Worm (Caenorhabditis elegans): ENCODE data around the gene Y37D8A.29.

The Y37D8A.29 gene

DNA sequence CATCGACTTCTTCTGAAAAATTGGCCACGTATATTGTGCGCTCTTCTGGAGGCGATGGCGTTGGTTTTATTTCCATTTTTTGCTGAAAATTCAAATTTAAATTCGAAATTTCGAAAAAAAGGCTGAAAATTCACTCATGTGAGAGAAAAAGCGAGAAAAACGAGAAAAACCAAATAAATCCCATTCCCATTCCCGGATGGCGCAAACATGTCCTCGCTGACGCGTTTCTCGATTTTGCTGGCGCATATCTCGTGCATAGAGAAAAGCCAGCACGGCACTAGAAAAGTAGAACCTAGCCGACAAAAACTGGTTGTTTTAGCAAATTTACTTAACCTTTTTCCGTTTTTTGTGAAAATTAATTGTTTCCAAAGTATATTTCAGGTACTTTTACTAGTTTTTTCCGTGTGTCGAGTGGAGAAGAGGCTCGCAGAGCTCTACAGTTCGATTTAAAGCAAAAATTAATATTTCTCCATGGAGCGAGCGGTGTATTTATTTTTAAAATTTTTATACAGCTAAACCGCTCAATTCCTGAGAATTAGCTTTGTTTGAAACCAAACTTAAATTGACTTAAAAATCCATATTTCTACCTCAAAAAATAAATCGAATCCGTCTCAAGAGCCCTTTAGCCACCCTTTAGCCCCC is 40.4 kb upstream of the Y37D8A.29 start, which contains the start of gene rbm-7 (continued):
- TF ChIP-seq nhr-42 (GFP tag; IDR thresholded peaks at IDR 0.05) (no peak), ztf-11 (tag; optimal IDR thresholded peaks at IDR 0.05) (no peak), ztf-7 (tag; optimal IDR thresholded peaks at IDR 0.05) (no peak), attf-4 (tag; optimal IDR thresholded peaks at IDR 0.05) (no peak), pqm-1 (tag; optimal IDR thresholded peaks at IDR 0.05) (no peak), nhr-6 (tag; optimal IDR thresholded peaks at IDR 0.05) (peak; percentile 60), dmd-6 (GFP tag; IDR thresholded peaks at IDR 0.05) (peak; percentile 54), snpc-4 (tag; optimal IDR thresholded peaks at IDR 0.05) (no peak), mdl-1 (tag; optimal IDR thresholded peaks at IDR 0.05) (no peak), Y105C5A.15 (GFP tag; IDR thresholded peaks at IDR 0.05) (no peak), ctbp-1 (GFP tag; IDR thresholded peaks at IDR 0.05) (0 out of 2 replicates have a peak, but pooled peaks have one; percentile 47), mep-1 (tag; optimal IDR thresholded peaks at IDR 0.05) (peak; percentile 75), lim-7 (GFP tag; IDR thresholded peaks at IDR 0.05) (no peak), T26A8.4 (GFP tag; IDR thresholded peaks at IDR 0.05) (peak; percentile 79), egl-27 (tag; optimal IDR thresholded peaks at IDR 0.05) (no peak), zag-1 (tag; optimal IDR thresholded peaks at IDR 0.05) (no peak), fkh-10 (GFP tag; optimal IDR thresholded peaks at IDR 0.05) (no peak)

DNA sequence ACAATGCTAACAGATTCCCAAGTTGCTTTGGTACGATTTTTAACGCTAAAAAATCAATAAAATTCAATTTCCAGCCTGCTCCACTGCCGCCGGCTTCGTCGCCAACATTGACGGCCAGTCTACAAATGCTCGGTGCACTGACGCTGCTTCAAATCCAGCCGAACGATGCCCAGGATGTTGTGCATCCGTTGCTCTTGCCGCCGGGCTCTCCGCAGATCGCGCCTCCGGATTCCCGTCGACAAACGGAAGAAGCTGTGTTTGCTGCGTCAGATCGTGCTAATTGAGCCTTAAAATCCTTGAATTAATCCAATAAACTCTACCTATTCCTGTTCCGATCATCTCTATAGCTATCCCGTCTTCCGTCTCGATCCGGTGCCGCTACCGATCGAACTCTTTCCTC is 39.6 kb upstream of the Y37D8A.29 start:
- TF ChIP-seq tra-1 (GFP tag; IDR thresholded peaks at IDR 0.05) (no peak), set-16 (GFP tag; IDR thresholded peaks at IDR 0.05) (peak; percentile 77), php-3 (GFP tag; IDR thresholded peaks at IDR 0.05) (0 out of 2 replicates have a peak, but pooled peaks have one; percentile 14)

DNA sequence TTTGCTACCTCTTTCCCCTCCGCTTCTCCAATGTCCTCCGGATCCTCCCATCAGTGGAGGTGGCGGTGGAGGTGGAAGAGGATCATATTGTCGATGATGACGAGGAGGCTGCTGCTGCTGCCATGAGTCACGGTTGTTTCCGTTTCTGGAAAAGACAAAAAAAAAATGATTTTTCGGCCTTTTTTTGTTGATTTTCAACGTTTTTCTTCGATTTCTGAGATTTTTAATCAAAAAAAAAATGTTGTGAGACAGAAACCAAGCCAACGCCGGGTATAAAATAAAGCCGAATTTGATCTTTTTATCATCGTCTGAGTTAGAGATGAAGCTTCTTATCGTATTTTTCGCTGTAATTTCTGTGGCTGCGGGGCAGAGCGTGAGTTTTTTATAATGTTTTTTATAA is 38.1 kb upstream of the Y37D8A.29 start, which contains the start of gene Y37D8A.19:
Y37D8A.19 (plus strand) TSS at position 301 of the 400 bp plus-strand sequence.
- no peak for TF ChIP-seq lir-3 (tag; optimal IDR thresholded peaks at IDR 0.05)
- TF ChIP-seq snpc-1.2 (GFP tag; IDR thresholded peaks at IDR 0.05), result no peak
- no peak for TF ChIP-seq gei-8 (GFP tag; optimal IDR thresholded peaks at IDR 0.05)
- TF ChIP-seq pha-4 (GFP tag; IDR thresholded peaks at IDR 0.05), result no peak
- no peak for TF ChIP-seq pha-4 (tag; optimal IDR thresholded peaks at IDR 0.05)
- TF ChIP-seq aha-1 (tag), result no peak
- TF ChIP-seq vab-7 (GFP tag; IDR thresholded peaks at IDR 0.05), result no peak
- TF ChIP-seq nhr-11 (tag; optimal IDR thresholded peaks at IDR 0.05), result no peak
- no peak for TF ChIP-seq nhr-25 (tag; optimal IDR thresholded peaks at IDR 0.05; ENCODE audit: borderline replicate concordance, insufficient read depth)
- TF ChIP-seq egl-27 (tag; optimal IDR thresholded peaks at IDR 0.05), result no peak
- no peak for TF ChIP-seq daf-19 (GFP tag; conservative IDR thresholded peaks at IDR 0.05)
- no peak for TF ChIP-seq spr-3 (GFP tag; optimal IDR thresholded peaks at IDR 0.05)
- no peak for TF ChIP-seq hlh-30 (tag; optimal IDR thresholded peaks at IDR 0.05; ENCODE audit: insufficient read depth)
- TF ChIP-seq lin-13 (GFP tag; optimal IDR thresholded peaks at IDR 0.05), result no peak
- no peak for TF ChIP-seq mxl-3 (GFP tag; optimal IDR thresholded peaks at IDR 0.05)
- TF ChIP-seq unc-130 (GFP tag; optimal IDR thresholded peaks at IDR 0.05), result no peak
- TF ChIP-seq ceh-62 (tag; optimal IDR thresholded peaks at IDR 0.05), result no peak
- no peak for TF ChIP-seq ceh-82 (tag; optimal IDR thresholded peaks at IDR 0.05)
- TF ChIP-seq ces-1 (GFP tag; optimal IDR thresholded peaks at IDR 0.05), result no peak
- TF ChIP-seq zfp-2 (tag; optimal IDR thresholded peaks at IDR 0.05), result no peak
